Worm (Caenorhabditis elegans) whole organism, early embryonic: ENCODE measurements around the gene mspn-1.

Experiments
- B0310.2 ChIP-seq: sonication (generic microtip); optimal IDR thresholded peaks from 2 replicates; lab custom pipeline; 2016; ENCODE audit warnings: mild to moderate bottlenecking, missing genetic modification characterization, missing compliant biosample characterization
- F13C5.2 ChIP-seq: sonication (generic microtip); optimal IDR thresholded peaks from 2 replicates; lab custom pipeline; 2017; ENCODE audit warnings: mild to moderate bottlenecking, missing genetic modification characterization, inconsistent platforms, missing compliant biosample characterization
- aly-1 ChIP-seq: sonication (generic microtip); optimal IDR thresholded peaks from 2 replicates; lab custom pipeline; 2016; ENCODE audit warnings: missing genetic modification characterization, missing compliant biosample characterization
- ama-1 ChIP-seq: fragments of 150-350 bp; optimal IDR thresholded peaks from 2 replicates; lab custom pipeline; 2014
- ceh-13 ChIP-seq: fragments of 200-800 bp; sonication (Bioruptor generic); optimal IDR thresholded peaks from 2 replicates; lab custom pipeline; 2018; ENCODE audit warnings: mild to moderate bottlenecking, missing genetic modification characterization, missing compliant biosample characterization
- ets-7 ChIP-seq: sonication (generic microtip); optimal IDR thresholded peaks from 2 replicates; lab custom pipeline; 2016; ENCODE audit warnings: missing genotype, missing genetic modification characterization, missing compliant biosample characterization
- hmbx-1 ChIP-seq: sonication (generic microtip); optimal IDR thresholded peaks from 2 replicates; lab custom pipeline; 2016; ENCODE audit warnings: mild to moderate bottlenecking, missing genetic modification characterization, missing compliant biosample characterization
- hmg-4 ChIP-seq: fragments of 200-800 bp; sonication (Bioruptor generic); optimal IDR thresholded peaks from 2 replicates; lab custom pipeline; 2018; ENCODE audit warnings: mild to moderate bottlenecking, missing genetic modification characterization, missing compliant biosample characterization
- hnd-1 ChIP-seq: sonication (generic microtip); optimal IDR thresholded peaks from 2 replicates; lab custom pipeline; 2016; ENCODE audit warnings: missing genetic modification characterization, missing compliant biosample characterization
- scrt-1 ChIP-seq: fragments of 200-800 bp; sonication (Bioruptor generic); IDR thresholded peaks from 2 replicates; pipeline ENCODE4 v1.3.6; 2022; ENCODE audit warnings: missing genetic modification characterization, missing compliant biosample characterization
- sea-1 ChIP-seq: fragments of 200-800 bp; sonication (Bioruptor generic); conservative IDR thresholded peaks from 2 replicates; pipeline ENCODE4 v1.3.6; 2022; ENCODE audit warnings: missing genetic modification characterization, missing compliant biosample characterization
- tbx-11 ChIP-seq: fragments of 200-800 bp; sonication (Bioruptor generic); IDR thresholded peaks from 2 replicates; pipeline ENCODE4 v1.3.6; 2022; ENCODE audit warnings: missing genetic modification characterization, missing compliant biosample characterization
- tbx-37 ChIP-seq: fragments of 200-800 bp; sonication (Bioruptor generic); conservative IDR thresholded peaks from 2 replicates; pipeline ENCODE4 v1.3.6; 2022; ENCODE audit warnings: missing genetic modification reagents, missing genetic modification characterization, missing compliant biosample characterization
- tra-4 ChIP-seq: sonication (generic microtip); optimal IDR thresholded peaks from 2 replicates; lab custom pipeline; 2017; ENCODE audit warnings: missing genetic modification characterization, missing compliant biosample characterization

DNA sequence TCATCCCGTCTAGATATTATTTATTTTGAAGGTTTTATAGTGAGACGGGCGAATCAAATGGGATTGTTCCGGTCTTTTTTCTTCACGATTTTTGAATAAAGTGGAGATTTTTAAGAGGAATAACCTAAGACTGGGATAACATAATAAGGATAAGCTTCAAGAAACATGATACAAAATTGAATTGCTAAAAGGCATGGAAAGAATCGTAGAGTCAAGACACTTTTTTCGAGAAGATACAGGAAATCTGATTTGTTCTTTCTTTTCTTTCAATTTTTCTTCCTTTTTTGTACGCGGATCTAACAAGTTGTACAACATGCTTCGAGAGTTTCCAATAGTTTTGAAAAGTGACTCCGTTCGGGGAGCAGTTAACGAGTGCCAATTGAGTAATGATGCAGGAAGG is 13.7 kb downstream of the mspn-1 start:
- TF ChIP-seq ets-7, result no peak
- no peak for TF ChIP-seq sea-1
- TF ChIP-seq tra-4, result no peak
- no peak for TF ChIP-seq hmbx-1 (tag; lab: Kevin White, UChicago)
- no peak for TF ChIP-seq hmg-4 (GFP tag; lab: Kevin White, UChicago)
- no peak for TF ChIP-seq aly-1 (tag; lab: Kevin White, UChicago)
- TF ChIP-seq F13C5.2 (tag; lab: Kevin White, UChicago), result no peak
- no peak for TF ChIP-seq hnd-1 (tag; lab: Kevin White, UChicago)
- no peak for TF ChIP-seq B0310.2 (tag; lab: Kevin White, UChicago)
- no peak for TF ChIP-seq tbx-11 (GFP tag; lab: Robert Waterston, UW)
- TF ChIP-seq tbx-37 (GFP tag; lab: Robert Waterston, UW), result no peak
- TF ChIP-seq ama-1, result no peak
- TF ChIP-seq scrt-1 (GFP tag; lab: Robert Waterston, UW), result no peak
- no peak for TF ChIP-seq ceh-13 (GFP tag; lab: Kevin White, UChicago)
